Fruit fly (Drosophila melanogaster) whole organism, embryonic: ENCODE data around the gene asun.

Experiments
- Ada2b ChIP-seq: fragments of 200-800 bp; sonication (Bioruptor generic); IDR thresholded peaks from 2 replicates; pipeline ENCODE4 v1.3.6; 2022; ENCODE audit warnings: missing biosample characterization, missing genetic modification characterization
- BEAF-32 ChIP-seq: fragments of 200-800 bp; sonication (Bioruptor generic); optimal IDR thresholded peaks from 3 replicates; lab custom pipeline; 2017; ENCODE audit warnings: missing biosample characterization, missing genetic modification characterization, mild to moderate bottlenecking, moderate library complexity, missing genetic modification reagents
- Bgb ChIP-seq: fragments of 200-800 bp; sonication (Bioruptor generic); IDR thresholded peaks from 2 replicates; pipeline ENCODE4 v1.3.6; 2022; ENCODE audit warnings: missing biosample characterization, missing genetic modification characterization; ENCODE audit not compliant: partially characterized antibody
- C15 ChIP-seq: fragments of 200-800 bp; sonication (Bioruptor generic); IDR thresholded peaks from 3 replicates; pipeline ENCODE4 v1.3.6; 2022; ENCODE audit warnings: missing biosample characterization, missing genetic modification characterization
- CG1024 ChIP-seq: fragments of 200-800 bp; sonication (Bioruptor generic); IDR thresholded peaks from 2 replicates; pipeline ENCODE4 v1.3.6; 2022; ENCODE audit warnings: missing biosample characterization, missing genetic modification characterization
- CG11247 ChIP-seq: fragments of 200-800 bp; sonication (Bioruptor generic); IDR thresholded peaks from 2 replicates; pipeline ENCODE4 v1.3.6; 2022; ENCODE audit warnings: missing biosample characterization, missing genetic modification characterization
- CG12769 ChIP-seq: fragments of 200-800 bp; sonication (Bioruptor generic); optimal IDR thresholded peaks from 2 replicates; lab custom pipeline; 2019; ENCODE audit warnings: missing biosample characterization, mild to moderate bottlenecking, missing genetic modification characterization, moderate library complexity
- CG13894 ChIP-seq: fragments of 200-800 bp; sonication (Bioruptor generic); optimal IDR thresholded peaks from 3 replicates; lab custom pipeline; 2018; ENCODE audit warnings: missing biosample characterization, mild to moderate bottlenecking, missing genetic modification characterization, moderate library complexity
- CG17385 ChIP-seq: fragments of 200-800 bp; sonication (Bioruptor generic); optimal IDR thresholded peaks from 3 replicates; lab custom pipeline; 2018; ENCODE audit warnings: missing biosample characterization, mild to moderate bottlenecking, missing genetic modification characterization
- CG17829 ChIP-seq: fragments of 200-800 bp; optimal IDR thresholded peaks from 2 replicates; lab custom pipeline; 2019; ENCODE audit warnings: missing biosample characterization, mild to moderate bottlenecking, missing genetic modification characterization, moderate library complexity
- CG18011 ChIP-seq: fragments of 200-800 bp; sonication (Bioruptor generic); optimal IDR thresholded peaks from 2 replicates; lab custom pipeline; 2017; ENCODE audit warnings: missing biosample characterization, missing genetic modification characterization, mild to moderate bottlenecking, moderate library complexity, missing genotype
- CG18599 ChIP-seq: fragments of 200-800 bp; sonication (Bioruptor generic); optimal IDR thresholded peaks from 3 replicates; lab custom pipeline; 2017; ENCODE audit warnings: missing biosample characterization, missing genetic modification characterization, mild to moderate bottlenecking, moderate library complexity, missing genetic modification reagents
- CG18619 ChIP-seq: fragments of 200-800 bp; sonication (Bioruptor generic); optimal IDR thresholded peaks from 3 replicates; lab custom pipeline; 2017; ENCODE audit warnings: missing biosample characterization, mild to moderate bottlenecking, missing genetic modification characterization
- CG2116 ChIP-seq: fragments of 200-800 bp; sonication (Bioruptor generic); optimal IDR thresholded peaks from 3 replicates; lab custom pipeline; 2018; ENCODE audit warnings: missing biosample characterization, mild to moderate bottlenecking, missing genetic modification characterization
- CG3995 ChIP-seq: fragments of 200-800 bp; sonication (Bioruptor generic); optimal IDR thresholded peaks from 3 replicates; lab custom pipeline; 2016; ENCODE audit warnings: missing biosample characterization, missing genetic modification characterization
- CG5180 ChIP-seq: fragments of 200-800 bp; sonication (Bioruptor generic); optimal IDR thresholded peaks from 3 replicates; lab custom pipeline; 2017; ENCODE audit warnings: missing biosample characterization, missing genetic modification characterization, mild to moderate bottlenecking, moderate library complexity, missing genetic modification reagents
- CG6813 ChIP-seq: fragments of 200-800 bp; sonication (Bioruptor generic); optimal IDR thresholded peaks from 2 replicates; lab custom pipeline; 2017; ENCODE audit warnings: missing biosample characterization, missing genetic modification characterization, mild to moderate bottlenecking, moderate library complexity, missing genetic modification reagents
- CG8290 ChIP-seq, 3 experiments: fragments of 200-800 bp; sonication (Bioruptor generic); optimal IDR thresholded peaks; 2 replicates each; lab custom pipeline; 2016 to 2019; ENCODE audit warnings: missing biosample characterization in 3 of 3, missing genetic modification characterization in 3 of 3, mild to moderate bottlenecking in 2 of 3, moderate library complexity in 1 of 3
- CG9797 ChIP-seq: fragments of 200-800 bp; sonication (Bioruptor generic); optimal IDR thresholded peaks from 3 replicates; lab custom pipeline; 2018; ENCODE audit warnings: missing biosample characterization, mild to moderate bottlenecking, missing genetic modification characterization
- CrebB ChIP-seq: fragments of 200-800 bp; sonication (Bioruptor generic); optimal IDR thresholded peaks from 3 replicates; lab custom pipeline; 2018; ENCODE audit warnings: missing biosample characterization, mild to moderate bottlenecking, missing genetic modification characterization
- D19B ChIP-seq: fragments of 200-800 bp; sonication (Bioruptor generic); optimal IDR thresholded peaks from 2 replicates; lab custom pipeline; 2017; ENCODE audit warnings: missing biosample characterization, mild to moderate bottlenecking, missing genetic modification characterization
- Deaf1 ChIP-seq: fragments of 200-800 bp; optimal IDR thresholded peaks from 3 replicates; lab custom pipeline; 2019; ENCODE audit warnings: missing biosample characterization, mild to moderate bottlenecking, missing genetic modification characterization, moderate library complexity
- Drgx ChIP-seq: fragments of 200-800 bp; sonication (Bioruptor generic); IDR thresholded peaks from 2 replicates; pipeline ENCODE4 v1.3.6; 2022; ENCODE audit warnings: missing biosample characterization, missing genetic modification characterization
- H15 ChIP-seq: fragments of 200-800 bp; sonication (Bioruptor generic); IDR thresholded peaks from 3 replicates; pipeline ENCODE4 v1.3.6; 2022; ENCODE audit warnings: missing biosample characterization, missing genetic modification characterization
- Lhr ChIP-seq: fragments of 200-800 bp; sonication (Bioruptor generic); optimal IDR thresholded peaks from 3 replicates; lab custom pipeline; 2017; ENCODE audit warnings: mild to moderate bottlenecking, missing biosample characterization, missing genetic modification reagents, missing genetic modification characterization
- Max ChIP-seq: fragments of 200-800 bp; sonication (Bioruptor generic); optimal IDR thresholded peaks from 2 replicates; lab custom pipeline; 2016; ENCODE audit warnings: missing biosample characterization, mild to moderate bottlenecking, missing genetic modification characterization
- Med ChIP-seq: fragments of 200-800 bp; sonication (Bioruptor generic); peaks from one replicate; lab custom pipeline; 2016; ENCODE audit warnings: missing biosample characterization, missing genetic modification characterization, mild to moderate bottlenecking, inconsistent platforms, moderate library complexity
- Xrp1 ChIP-seq: fragments of 200-800 bp; sonication (Bioruptor generic); IDR thresholded peaks from 2 replicates; pipeline ENCODE4 v1.3.6; 2022; ENCODE audit warnings: missing biosample characterization, missing genetic modification characterization
- abd-A ChIP-seq: fragments of 200-800 bp; sonication (Bioruptor generic); optimal IDR thresholded peaks from 3 replicates; lab custom pipeline; 2019; ENCODE audit warnings: missing biosample characterization, mild to moderate bottlenecking, missing genetic modification characterization, moderate library complexity
- bsh ChIP-seq, 2 experiments: fragments of 200-800 bp; sonication (Bioruptor generic); optimal IDR thresholded peaks; 2 replicates each; lab custom pipeline; 2017 to 2018; ENCODE audit warnings: mild to moderate bottlenecking in 2 of 2, missing biosample characterization in 2 of 2, missing genetic modification characterization in 2 of 2, moderate library complexity in 1 of 2
- cato ChIP-seq: fragments of 200-800 bp; sonication (Bioruptor generic); optimal IDR thresholded peaks from 2 replicates; lab custom pipeline; 2016; ENCODE audit warnings: missing biosample characterization, missing genetic modification characterization, borderline replicate concordance
- corto ChIP-seq: fragments of 200-800 bp; sonication (Bioruptor generic); optimal IDR thresholded peaks from 2 replicates; lab custom pipeline; 2016; ENCODE audit warnings: missing biosample characterization, mild to moderate bottlenecking, missing genetic modification characterization, moderate library complexity
- danr ChIP-seq: fragments of 200-800 bp; sonication (Bioruptor generic); IDR thresholded peaks from 2 replicates; pipeline ENCODE4 v1.3.6; 2022; ENCODE audit warnings: missing biosample characterization, missing genetic modification characterization
- ftz-f1 ChIP-seq: fragments of 200-800 bp; sonication (Bioruptor generic); optimal IDR thresholded peaks from 2 replicates; lab custom pipeline; 2016; ENCODE audit warnings: missing biosample characterization, missing genetic modification characterization
- gem ChIP-seq: fragments of 200-800 bp; sonication (Bioruptor generic); optimal IDR thresholded peaks from 2 replicates; lab custom pipeline; 2019; ENCODE audit warnings: missing biosample characterization, mild to moderate bottlenecking, missing genetic modification characterization, moderate library complexity
- gro ChIP-seq: fragments of 200-800 bp; sonication (Bioruptor generic); optimal IDR thresholded peaks from 2 replicates; lab custom pipeline; 2016; ENCODE audit warnings: missing biosample characterization, missing genetic modification characterization
- jumu ChIP-seq: fragments of 200-800 bp; sonication (Bioruptor generic); optimal IDR thresholded peaks from 3 replicates; lab custom pipeline; 2016; ENCODE audit warnings: missing biosample characterization, missing genetic modification characterization
- kni ChIP-seq: fragments of 200-800 bp; sonication (Bioruptor generic); optimal IDR thresholded peaks from 3 replicates; lab custom pipeline; 2017; ENCODE audit warnings: mild to moderate bottlenecking, missing biosample characterization, missing genetic modification reagents, missing genetic modification characterization
- lilli ChIP-seq: fragments of 200-800 bp; sonication (Bioruptor generic); optimal IDR thresholded peaks from 3 replicates; lab custom pipeline; 2016; ENCODE audit warnings: missing biosample characterization, missing genetic modification characterization
- nom ChIP-seq: fragments of 200-800 bp; sonication (Bioruptor generic); optimal IDR thresholded peaks from 2 replicates; lab custom pipeline; 2017; ENCODE audit warnings: missing biosample characterization, missing genetic modification characterization, mild to moderate bottlenecking, moderate library complexity, missing genetic modification reagents
- odd ChIP-seq: fragments of 200-800 bp; sonication (Bioruptor generic); optimal IDR thresholded peaks from 2 replicates; lab custom pipeline; 2017; ENCODE audit warnings: missing biosample characterization, mild to moderate bottlenecking, missing genetic modification characterization
- onecut ChIP-seq: fragments of 200-800 bp; sonication (Bioruptor generic); IDR thresholded peaks from 2 replicates; pipeline ENCODE4 v1.3.6; 2022; ENCODE audit warnings: missing biosample characterization, missing genetic modification characterization
- pros ChIP-seq: fragments of 200-800 bp; sonication (Bioruptor generic); optimal IDR thresholded peaks from 3 replicates; lab custom pipeline; 2019; ENCODE audit warnings: missing biosample characterization, mild to moderate bottlenecking, missing genetic modification characterization, moderate library complexity
- repo ChIP-seq: fragments of 200-800 bp; sonication (Bioruptor generic); optimal IDR thresholded peaks from 2 replicates; lab custom pipeline; 2016; ENCODE audit warnings: missing biosample characterization, missing genetic modification characterization
- salm ChIP-seq: fragments of 200-800 bp; sonication (Bioruptor generic); optimal IDR thresholded peaks from 2 replicates; lab custom pipeline; 2018; ENCODE audit warnings: missing biosample characterization, mild to moderate bottlenecking, missing genetic modification characterization
- scrt ChIP-seq: fragments of 200-800 bp; sonication (Bioruptor generic); optimal IDR thresholded peaks from 2 replicates; lab custom pipeline; 2018; ENCODE audit warnings: missing biosample characterization, mild to moderate bottlenecking, missing genetic modification characterization, moderate library complexity
- sqz ChIP-seq: fragments of 200-800 bp; sonication (Bioruptor generic); optimal IDR thresholded peaks from 3 replicates; lab custom pipeline; 2018; ENCODE audit warnings: missing biosample characterization, mild to moderate bottlenecking, missing genetic modification characterization
- ttk ChIP-seq: fragments of 200-800 bp; sonication (Bioruptor generic); IDR thresholded peaks from 2 replicates; pipeline ENCODE4 v2.1.2; 2022; ENCODE audit warnings: missing biosample characterization, missing genetic modification characterization

The asun gene

dm6 chr3R:16251926-16252287 lies 12.2 kb upstream of the asun start (continued):
- TF ChIP-seq danr (no peak), onecut (no peak; the same call in 1 of the 2 replicates), abd-A (tag; lab: Kevin White, UChicago) (peak; percentile 28), CG11247 (no peak), D19B (GFP tag; lab: Kevin White, UChicago) (no peak), CG9797 (GFP tag; lab: Kevin White, UChicago) (no peak), ttk (GFP tag; lab: Robert Waterston, UW) (no peak), Deaf1 (peak; percentile 94), CG18011 (no peak), C15 (GFP tag; lab: Robert Waterston, UW) (no peak), CG13894 (tag; lab: Kevin White, UChicago) (peak; percentile 94), cato (GFP tag; lab: Kevin White, UChicago) (no peak), Drgx (GFP tag; lab: Robert Waterston, UW) (no peak), jumu (GFP tag; lab: Kevin White, UChicago) (no peak), CG8290 (GFP tag; optimal IDR thresholded peaks at IDR 0.05; lab: Kevin White, UChicago) (no peak), CG8290 (tag; optimal IDR thresholded peaks at IDR 0.05; lab: Kevin White, UChicago) (peak in 1 of 2 experiments; percentile 69), CrebB (tag; lab: Kevin White, UChicago) (no peak), gro (GFP tag; lab: Kevin White, UChicago) (no peak), CG18599 (GFP tag; lab: Kevin White, UChicago) (peak; percentile 12), Bgb (GFP tag; lab: Robert Waterston, UW) (no peak), CG18619 (no peak), CG1024 (GFP tag; lab: Robert Waterston, UW) (no peak), odd (GFP tag; lab: Kevin White, UChicago) (no peak)

DNA sequence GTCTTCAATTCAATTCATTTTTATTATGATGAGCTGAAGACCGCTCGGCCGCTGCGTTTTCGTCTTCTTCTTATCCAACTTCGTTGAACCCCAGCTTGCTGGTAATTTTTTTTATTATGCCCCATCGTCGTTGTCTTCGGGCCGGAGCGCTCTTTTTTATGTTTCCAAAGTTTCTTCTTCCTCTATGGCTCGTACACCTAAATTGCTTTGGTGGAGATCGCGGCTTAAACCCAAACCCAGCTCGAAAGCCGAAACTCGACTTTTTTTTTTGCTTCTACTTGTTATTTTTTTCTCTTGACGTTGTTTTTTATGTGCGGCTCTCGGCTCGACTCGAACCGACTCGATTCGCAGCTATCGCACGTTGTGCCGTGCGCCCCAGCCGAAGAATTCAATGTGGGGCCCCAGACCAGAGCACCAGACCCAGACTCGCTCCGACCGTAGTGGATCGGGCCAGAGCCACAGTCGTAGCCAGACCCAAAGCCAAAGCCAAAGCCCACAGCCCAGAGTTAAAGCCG lies 11.1 kb upstream of the asun start:
- TF ChIP-seq CG13894 (tag; lab: Kevin White, UChicago): peak; percentile 81
- TF ChIP-seq sqz (GFP tag; lab: Kevin White, UChicago): peak; percentile 97
- no peak for TF ChIP-seq H15 (GFP tag; lab: Robert Waterston, UW)
- TF ChIP-seq lilli (GFP tag; lab: Kevin White, UChicago): no peak
- TF ChIP-seq gem (tag; lab: Kevin White, UChicago): no peak
- TF ChIP-seq CG12769: peak; percentile 33
- no peak for TF ChIP-seq CG3995 (GFP tag; lab: Kevin White, UChicago)
- TF ChIP-seq CG2116 (GFP tag; lab: Kevin White, UChicago): no peak
- TF ChIP-seq Ada2b (GFP tag; lab: Robert Waterston, UW): no peak
- no peak for TF ChIP-seq CG17829 (tag; lab: Kevin White, UChicago)
- peak; percentile 68 for TF ChIP-seq abd-A (tag; lab: Kevin White, UChicago)
- no peak for TF ChIP-seq Lhr (GFP tag; lab: Kevin White, UChicago)
- TF ChIP-seq Max (GFP tag; lab: Kevin White, UChicago): no peak
- peak; percentile 25 for TF ChIP-seq corto (GFP tag; lab: Kevin White, UChicago)
- peak; percentile 78 for TF ChIP-seq Deaf1
- peak; percentile 71 for TF ChIP-seq Med
- no peak for TF ChIP-seq repo (GFP tag; lab: Kevin White, UChicago)
- no peak for TF ChIP-seq CG6813 (GFP tag; lab: Kevin White, UChicago)
- peak; percentile 91 for TF ChIP-seq pros (GFP tag; lab: Kevin White, UChicago)
- TF ChIP-seq bsh (GFP tag; optimal IDR thresholded peaks at IDR 0.05; lab: Kevin White, UChicago): peak in 1 of 2 experiments; percentile 58
- TF ChIP-seq CG17385 (GFP tag; lab: Kevin White, UChicago): peak; percentile 66
- TF ChIP-seq nom: peak; percentile 87
- TF ChIP-seq scrt: no peak
- no peak for TF ChIP-seq Xrp1
- TF ChIP-seq ftz-f1 (GFP tag; lab: Kevin White, UChicago): no peak
- TF ChIP-seq BEAF-32 (GFP tag; lab: Kevin White, UChicago): no peak
- TF ChIP-seq salm (tag; lab: Kevin White, UChicago): no peak
- peak; percentile 28 for TF ChIP-seq kni (GFP tag; lab: Kevin White, UChicago)
- TF ChIP-seq CG5180 (GFP tag; lab: Kevin White, UChicago): peak; percentile 78
- no peak for TF ChIP-seq CG8290 (GFP tag; optimal IDR thresholded peaks at IDR 0.05; lab: Kevin White, UChicago)
- peak in 1 of 2 experiments; percentile 57 for TF ChIP-seq CG8290 (tag; optimal IDR thresholded peaks at IDR 0.05; lab: Kevin White, UChicago)
